Fruit fly (Drosophila melanogaster): ENCODE results near the gene Apc.

Apc gene

dm6 chr3R:28888561-28889426, 44.2 kb upstream of the Apc start:
- TF ChIP-seq CG10669 (GFP tag; optimal IDR thresholded peaks at IDR 0.05) (peak; percentile 68), Ets96B (tag; optimal IDR thresholded peaks at IDR 0.05) (peak; percentile 42), salr (GFP tag; optimal IDR thresholded peaks at IDR 0.05) (peak; percentile 8 to 22), svp (GFP tag) (peak; percentile 86), acj6 (GFP tag; optimal IDR thresholded peaks at IDR 0.05) (peak; percentile 74), CG6163 (GFP tag; IDR thresholded peaks at IDR 0.05) (peak; percentile 78), fkh (GFP tag; optimal IDR thresholded peaks at IDR 0.05) (peak; percentile 19), CG34406 (GFP tag; optimal IDR thresholded peaks at IDR 0.05) (peak; percentile 59), CG6854 (GFP tag; optimal IDR thresholded peaks at IDR 0.05) (no peak), CG6276 (GFP tag; optimal IDR thresholded peaks at IDR 0.05) (peak; percentile 54), lz (GFP tag; optimal IDR thresholded peaks at IDR 0.05) (peak; percentile 86), CG11902 (GFP tag; optimal IDR thresholded peaks at IDR 0.05) (peak; percentile 62), Eip93F (GFP tag; optimal IDR thresholded peaks at IDR 0.05) (no peak), CG11762 (GFP tag; optimal IDR thresholded peaks at IDR 0.05; ENCODE audit: insufficient read depth) (peak; percentile 73), Met (GFP tag; optimal IDR thresholded peaks at IDR 0.05) (peak; percentile 73), CG31627 (GFP tag; optimal IDR thresholded peaks at IDR 0.05) (peak; percentile 87), CG16779 (tag; optimal IDR thresholded peaks at IDR 0.05) (peak; percentile 15), eg (GFP tag; IDR thresholded peaks at IDR 0.05) (peak; percentile 71), fd85E (GFP tag; optimal IDR thresholded peaks at IDR 0.05) (peak; percentile 64), Hr39 (GFP tag; optimal IDR thresholded peaks at IDR 0.05) (peak; percentile 89), CG3919 (GFP tag; optimal IDR thresholded peaks at IDR 0.05) (peak; percentile 84), Hr38 (GFP tag; optimal IDR thresholded peaks at IDR 0.05) (no peak), CG8119 (GFP tag; IDR thresholded peaks at IDR 0.05) (peak; percentile 54; the same call in 2 of the 3 replicates), CG4318 (GFP tag; optimal IDR thresholded peaks at IDR 0.05) (no peak), Eip75B (GFP tag; optimal IDR thresholded peaks at IDR 0.05) (peak; percentile 82), CG8632 (GFP tag; optimal IDR thresholded peaks at IDR 0.05) (peak; percentile 59), pdm3 (GFP tag; optimal IDR thresholded peaks at IDR 0.05) (peak; percentile 86), Sox14 (GFP tag; optimal IDR thresholded peaks at IDR 0.05) (peak; percentile 87), CG9139 (GFP tag; optimal IDR thresholded peaks at IDR 0.05) (no peak), CG7368 (GFP tag; optimal IDR thresholded peaks at IDR 0.05) (peak; percentile 75), fd59A (GFP tag; optimal IDR thresholded peaks at IDR 0.05) (peak; percentile 8), Blimp-1 (GFP tag; optimal IDR thresholded peaks at IDR 0.05) (peak; percentile 46), net (GFP tag; optimal IDR thresholded peaks at IDR 0.05) (peak; percentile 77), CG10631 (GFP tag; optimal IDR thresholded peaks at IDR 0.05) (peak; percentile 83), Lpt (GFP tag; optimal IDR thresholded peaks at IDR 0.05) (peak; percentile 55), Hr4 (GFP tag; optimal IDR thresholded peaks at IDR 0.05) (peak; percentile 86), cyc (GFP tag; optimal IDR thresholded peaks at IDR 0.05) (peak; percentile 90), CG6792 (GFP tag; optimal IDR thresholded peaks at IDR 0.05) (peak; percentile 76), CG15336 (GFP tag; IDR thresholded peaks at IDR 0.05) (peak; percentile 67), CG11294 (GFP tag; IDR thresholded peaks at IDR 0.05) (peak; percentile 71), Eip78C (GFP tag) (peak; percentile 92), achi (GFP tag; optimal IDR thresholded peaks at IDR 0.05) (peak; percentile 84), spab (GFP tag; optimal IDR thresholded peaks at IDR 0.05) (peak; percentile 33), CG8319 (GFP tag; optimal IDR thresholded peaks at IDR 0.05) (peak; percentile 70), Gug (GFP tag; IDR thresholded peaks at IDR 0.05) (peak; percentile 68), topi (GFP tag; optimal IDR thresholded peaks at IDR 0.05) (peak; percentile 78), CG32006 (GFP tag; optimal IDR thresholded peaks at IDR 0.05) (peak; percentile 82), Sox15 (GFP tag; optimal IDR thresholded peaks at IDR 0.05) (peak; percentile 68), Ets21C (GFP tag; optimal IDR thresholded peaks at IDR 0.05) (peak; percentile 72), CG1621 (tag; optimal IDR thresholded peaks at IDR 0.05) (peak; percentile 62), OdsH (GFP tag; optimal IDR thresholded peaks at IDR 0.05) (peak; percentile 82)
